Worm (Caenorhabditis elegans): ENCODE data around the gene C29F3.7.

ce11 chrV:15377903-15378302, 23.2 kb downstream of the C29F3.7 start, which contains the start of gene srh-122:
- TF ChIP-seq ama-1 (optimal IDR thresholded peaks at IDR 0.05) (no peak), aly-2 (tag; optimal IDR thresholded peaks at IDR 0.05) (no peak), ztf-1 (GFP tag; conservative IDR thresholded peaks at IDR 0.05) (no peak), lin-11 (tag; optimal IDR thresholded peaks at IDR 0.05) (no peak), unc-39 (tag; optimal IDR thresholded peaks at IDR 0.05) (no peak), unc-55 (GFP tag; optimal IDR thresholded peaks at IDR 0.05) (no peak), skn-1 (tag; optimal IDR thresholded peaks at IDR 0.05) (no peak), lsy-2 (tag; optimal IDR thresholded peaks at IDR 0.05) (no peak)
